Fruit fly (Drosophila melanogaster) whole organism, embryonic: Measurements from ENCODE around the gene CG13896.

Experiments
- CG10462 ChIP-seq: fragments of 200-800 bp; sonication (Bioruptor generic); optimal IDR thresholded peaks from 2 replicates; lab custom pipeline; 2016; ENCODE audit warnings: missing biosample characterization, missing genetic modification characterization
- CG13287 ChIP-seq: fragments of 200-800 bp; sonication (Bioruptor generic); IDR thresholded peaks from 2 replicates; pipeline ENCODE4 v1.3.6; 2022; ENCODE audit warnings: missing biosample characterization, missing genetic modification characterization; ENCODE audit not compliant: partially characterized antibody
- CG14441 ChIP-seq: fragments of 200-800 bp; sonication (Bioruptor generic); IDR thresholded peaks from 2 replicates; pipeline ENCODE4 v1.3.6; 2022; ENCODE audit warnings: missing biosample characterization, missing genetic modification characterization
- CG14710 ChIP-seq: fragments of 200-800 bp; sonication (Bioruptor generic); optimal IDR thresholded peaks from 3 replicates; lab custom pipeline; 2019; ENCODE audit warnings: missing biosample characterization, mild to moderate bottlenecking, missing genetic modification characterization, moderate library complexity
- CG14965 ChIP-seq: fragments of 200-800 bp; sonication (Bioruptor generic); optimal IDR thresholded peaks from 2 replicates; lab custom pipeline; 2016; ENCODE audit warnings: missing biosample characterization, missing genetic modification characterization, borderline replicate concordance
- CG15601 ChIP-seq: fragments of 200-800 bp; sonication (Bioruptor generic); optimal IDR thresholded peaks from 3 replicates; lab custom pipeline; 2019; ENCODE audit warnings: missing biosample characterization, mild to moderate bottlenecking, missing genetic modification characterization, moderate library complexity
- CG16813 ChIP-seq: fragments of 200-800 bp; sonication (Bioruptor generic); IDR thresholded peaks from 3 replicates; pipeline ENCODE4 v1.3.6; 2022; ENCODE audit warnings: missing biosample characterization, missing genetic modification characterization; ENCODE audit not compliant: partially characterized antibody
- CG17361 ChIP-seq: fragments of 200-800 bp; sonication (Bioruptor generic); IDR thresholded peaks from 3 replicates; pipeline ENCODE4 v1.3.6; 2022; ENCODE audit warnings: missing biosample characterization, missing genetic modification characterization
- CG17829 ChIP-seq: fragments of 200-800 bp; optimal IDR thresholded peaks from 2 replicates; lab custom pipeline; 2019; ENCODE audit warnings: missing biosample characterization, mild to moderate bottlenecking, missing genetic modification characterization, moderate library complexity
- CG18262 ChIP-seq: fragments of 200-800 bp; optimal IDR thresholded peaks from 3 replicates; lab custom pipeline; 2019; ENCODE audit warnings: missing biosample characterization, mild to moderate bottlenecking, missing genetic modification characterization, moderate library complexity
- CG33213 ChIP-seq: fragments of 200-800 bp; sonication (Bioruptor generic); optimal IDR thresholded peaks from 3 replicates; lab custom pipeline; 2016; ENCODE audit warnings: missing biosample characterization, missing genetic modification characterization
- CG34224 ChIP-seq: fragments of 200-800 bp; sonication (Bioruptor generic); IDR thresholded peaks from 3 replicates; pipeline ENCODE4 v1.3.6; 2022; ENCODE audit warnings: missing biosample characterization, missing genetic modification characterization; ENCODE audit not compliant: partially characterized antibody
- CG3847 ChIP-seq: fragments of 200-800 bp; sonication (Bioruptor generic); IDR thresholded peaks from 2 replicates; pipeline ENCODE4 v1.3.6; 2022; ENCODE audit warnings: missing biosample characterization, missing genetic modification characterization
- CG6683 ChIP-seq: fragments of 200-800 bp; sonication (Bioruptor generic); optimal IDR thresholded peaks from 2 replicates; lab custom pipeline; 2017; ENCODE audit warnings: missing biosample characterization, mild to moderate bottlenecking, missing genetic modification characterization, missing genetic modification reagents
- CG6791 ChIP-seq: fragments of 200-800 bp; sonication (Bioruptor generic); IDR thresholded peaks from 3 replicates; pipeline ENCODE4 v1.3.6; 2022; ENCODE audit warnings: missing biosample characterization, missing genetic modification characterization; ENCODE audit not compliant: partially characterized antibody
- CG8478 ChIP-seq: fragments of >200 bp; optimal IDR thresholded peaks from 2 replicates; lab custom pipeline; 2018
- CG9797 ChIP-seq: fragments of 200-800 bp; sonication (Bioruptor generic); optimal IDR thresholded peaks from 3 replicates; lab custom pipeline; 2018; ENCODE audit warnings: missing biosample characterization, mild to moderate bottlenecking, missing genetic modification characterization
- CHES-1-like ChIP-seq: fragments of 200-800 bp; sonication (Bioruptor generic); optimal IDR thresholded peaks from 2 replicates; lab custom pipeline; 2016; ENCODE audit warnings: missing biosample characterization, missing genetic modification characterization
- CTCF ChIP-seq: fragments of 200-800 bp; sonication (Bioruptor generic); optimal IDR thresholded peaks from 2 replicates; lab custom pipeline; 2017; ENCODE audit warnings: missing biosample characterization, mild to moderate bottlenecking, missing genetic modification characterization, moderate library complexity
- Dp ChIP-seq: fragments of 200-800 bp; sonication (Bioruptor generic); optimal IDR thresholded peaks from 2 replicates; lab custom pipeline; 2018; ENCODE audit warnings: missing biosample characterization, mild to moderate bottlenecking, missing genetic modification characterization, moderate library complexity
- E2f2 ChIP-seq: fragments of 200-800 bp; sonication (Bioruptor generic); IDR thresholded peaks from 2 replicates; pipeline ENCODE4 v1.3.6; 2022; ENCODE audit warnings: missing biosample characterization, missing genetic modification characterization
- Hr3 ChIP-seq: fragments of 200-800 bp; sonication (Bioruptor generic); optimal IDR thresholded peaks from 3 replicates; lab custom pipeline; 2016; ENCODE audit warnings: missing biosample characterization, missing genetic modification characterization
- Lhr ChIP-seq: fragments of 200-800 bp; sonication (Bioruptor generic); optimal IDR thresholded peaks from 3 replicates; lab custom pipeline; 2017; ENCODE audit warnings: mild to moderate bottlenecking, missing biosample characterization, missing genetic modification reagents, missing genetic modification characterization
- MBD-R2 ChIP-seq: fragments of 200-800 bp; sonication (Bioruptor generic); IDR thresholded peaks from 2 replicates; pipeline ENCODE4 v1.3.6; 2022; ENCODE audit warnings: missing biosample characterization, missing genetic modification characterization
- Myb ChIP-seq: fragments of 200-800 bp; sonication (Bioruptor generic); optimal IDR thresholded peaks from 2 replicates; lab custom pipeline; 2016; ENCODE audit warnings: missing biosample characterization, missing genetic modification characterization
- Oli ChIP-seq: fragments of 200-800 bp; sonication (Bioruptor generic); optimal IDR thresholded peaks from 2 replicates; lab custom pipeline; 2018; ENCODE audit warnings: missing biosample characterization, mild to moderate bottlenecking, missing genetic modification characterization, moderate library complexity
- Opbp ChIP-seq: fragments of 200-800 bp; sonication (Bioruptor generic); IDR thresholded peaks from 3 replicates; pipeline ENCODE4 v1.3.6; 2022; ENCODE audit warnings: missing biosample characterization, missing genetic modification characterization; ENCODE audit not compliant: partially characterized antibody
- Rfx ChIP-seq: fragments of 200-800 bp; sonication (Bioruptor generic); IDR thresholded peaks from 2 replicates; pipeline ENCODE4 v1.3.6; 2022; ENCODE audit warnings: missing biosample characterization, missing genetic modification characterization
- Sin3A ChIP-seq: fragments of >200 bp; optimal IDR thresholded peaks from 2 replicates; lab custom pipeline; 2018
- Sry-δ ChIP-seq: fragments of 200-800 bp; sonication (Bioruptor generic); optimal IDR thresholded peaks from 2 replicates; lab custom pipeline; 2016; ENCODE audit warnings: missing biosample characterization, missing genetic modification characterization
- YL-1 ChIP-seq: fragments of 200-800 bp; sonication (Bioruptor generic); optimal IDR thresholded peaks from 3 replicates; lab custom pipeline; 2017; ENCODE audit warnings: missing biosample characterization, mild to moderate bottlenecking, missing genetic modification characterization
- ato ChIP-seq: fragments of 200-800 bp; sonication (Bioruptor generic); IDR thresholded peaks from 2 replicates; pipeline ENCODE4 v1.3.6; 2022; ENCODE audit warnings: missing biosample characterization, missing genetic modification characterization; ENCODE audit not compliant: partially characterized antibody
- eve ChIP-seq, 2 experiments: fragments of >200 bp; optimal IDR thresholded peaks; 2 replicates each; lab custom pipeline; 2017; ENCODE audit warnings: missing biosample characterization in 2 of 2, missing genetic modification characterization in 2 of 2
- exex ChIP-seq: fragments of 200-800 bp; sonication (Bioruptor generic); optimal IDR thresholded peaks from 4 replicates; lab custom pipeline; 2018; ENCODE audit warnings: missing biosample characterization, mild to moderate bottlenecking, missing genetic modification characterization, moderate library complexity
- ftz-f1 ChIP-seq: fragments of 200-800 bp; sonication (Bioruptor generic); optimal IDR thresholded peaks from 2 replicates; lab custom pipeline; 2016; ENCODE audit warnings: missing biosample characterization, missing genetic modification characterization
- gfzf ChIP-seq: fragments of 200-800 bp; sonication (Bioruptor generic); optimal IDR thresholded peaks from 2 replicates; lab custom pipeline; 2016; ENCODE audit warnings: missing biosample characterization, mild to moderate bottlenecking, missing genetic modification characterization, moderate library complexity
- grau ChIP-seq: fragments of 200-800 bp; optimal IDR thresholded peaks from 3 replicates; lab custom pipeline; 2019; ENCODE audit warnings: missing biosample characterization, mild to moderate bottlenecking, missing genetic modification characterization, moderate library complexity
- gsb-n ChIP-seq: fragments of 200-800 bp; sonication (Bioruptor generic); optimal IDR thresholded peaks from 3 replicates; lab custom pipeline; 2018; ENCODE audit warnings: missing biosample characterization, mild to moderate bottlenecking, missing genetic modification characterization
- kah ChIP-seq: fragments of 200-800 bp; sonication (Bioruptor generic); optimal IDR thresholded peaks from 2 replicates; lab custom pipeline; 2018; ENCODE audit warnings: missing biosample characterization, mild to moderate bottlenecking, missing genetic modification characterization
- klu ChIP-seq: fragments of 200-800 bp; sonication (Bioruptor generic); IDR thresholded peaks from 2 replicates; pipeline ENCODE4 v1.3.6; 2022; ENCODE audit warnings: missing biosample characterization, missing genetic modification characterization
- lmd ChIP-seq: fragments of 200-800 bp; sonication (Bioruptor generic); IDR thresholded peaks from 2 replicates; pipeline ENCODE4 v1.3.6; 2022; ENCODE audit warnings: missing biosample characterization, missing genetic modification characterization
- lola ChIP-seq, 3 experiments: fragments of >200 bp in 2 of 3; fragments of 200-800 bp in 1 of 3; sonication (Bioruptor generic) in 1 of 3; optimal IDR thresholded peaks; 2 replicates each; lab custom pipeline; 2017 to 2019; ENCODE audit warnings: missing biosample characterization in 3 of 3, missing genetic modification characterization in 3 of 3, mild to moderate bottlenecking in 1 of 3, moderate library complexity in 1 of 3
- onecut ChIP-seq: fragments of 200-800 bp; sonication (Bioruptor generic); IDR thresholded peaks from 2 replicates; pipeline ENCODE4 v1.3.6; 2022; ENCODE audit warnings: missing biosample characterization, missing genetic modification characterization
- peb ChIP-seq: fragments of 200-800 bp; sonication (Bioruptor generic); IDR thresholded peaks from 2 replicates; pipeline ENCODE4 v1.3.6; 2022; ENCODE audit warnings: missing biosample characterization, missing genetic modification characterization
- pzg ChIP-seq: fragments of 200-800 bp; sonication (Bioruptor generic); optimal IDR thresholded peaks from 3 replicates; lab custom pipeline; 2018; ENCODE audit warnings: missing biosample characterization, mild to moderate bottlenecking, missing genetic modification characterization, moderate library complexity
- row ChIP-seq: fragments of 200-800 bp; sonication (Bioruptor generic); IDR thresholded peaks from 3 replicates; pipeline ENCODE4 v1.3.6; 2022; ENCODE audit warnings: missing biosample characterization, missing genetic modification characterization
- scrt ChIP-seq: fragments of 200-800 bp; sonication (Bioruptor generic); optimal IDR thresholded peaks from 2 replicates; lab custom pipeline; 2018; ENCODE audit warnings: missing biosample characterization, mild to moderate bottlenecking, missing genetic modification characterization, moderate library complexity
- sens ChIP-seq: fragments of 200-800 bp; sonication (Bioruptor generic); peaks from one replicate; lab custom pipeline; 2016; ENCODE audit warnings: missing biosample characterization, missing genetic modification characterization
- sisA ChIP-seq: fragments of 200-800 bp; sonication (Bioruptor generic); IDR thresholded peaks from 2 replicates; pipeline ENCODE4 v1.3.6; 2022; ENCODE audit warnings: missing biosample characterization, missing genetic modification characterization
- tap ChIP-seq: fragments of 200-800 bp; optimal IDR thresholded peaks from 3 replicates; lab custom pipeline; 2019; ENCODE audit warnings: missing biosample characterization, mild to moderate bottlenecking, missing genetic modification characterization, moderate library complexity
- trem ChIP-seq: fragments of 200-800 bp; optimal IDR thresholded peaks from 3 replicates; lab custom pipeline; 2019; ENCODE audit warnings: missing biosample characterization, mild to moderate bottlenecking, missing genetic modification characterization, moderate library complexity

The CG13896 gene

DNA sequence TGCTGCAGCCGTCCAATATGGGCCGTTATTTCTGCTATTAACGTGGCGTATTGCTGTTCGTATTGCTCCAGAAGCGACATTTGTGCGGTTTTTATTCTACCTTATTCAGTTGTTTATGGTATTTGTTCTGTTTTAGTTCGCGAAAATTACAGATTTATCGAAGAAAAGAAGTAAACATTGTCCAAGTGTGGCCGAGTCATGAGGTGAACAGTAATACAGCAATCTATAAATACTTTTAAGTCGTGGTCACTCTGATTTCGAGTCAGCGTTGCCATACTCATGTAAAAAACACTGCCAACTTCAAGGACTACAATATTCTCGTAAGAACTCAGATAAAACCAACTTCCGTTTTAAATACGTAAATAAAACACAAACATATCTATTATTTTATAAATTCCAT lies 19.0 kb downstream of the CG13896 start, which contains the start of gene Vti1a (continued):
- peak; percentile 83 for TF ChIP-seq Myb (GFP tag; lab: Kevin White, UChicago)
- peak; percentile 86 for TF ChIP-seq pzg (GFP tag; lab: Kevin White, UChicago)
- peak; percentile 82 for TF ChIP-seq MBD-R2 (GFP tag; lab: Robert Waterston, UW)
- TF ChIP-seq lmd = no peak
- TF ChIP-seq sens (GFP tag; lab: Kevin White, UChicago) = no peak
- peak; percentile 38; the same call in 1 of the 3 replicates for TF ChIP-seq Opbp (GFP tag; lab: Robert Waterston, UW)
- peak; percentile 36; the same call in 1 of the 3 replicates for TF ChIP-seq row (GFP tag; lab: Robert Waterston, UW)
- peak; percentile 57 for TF ChIP-seq Dp (GFP tag; lab: Kevin White, UChicago)
- TF ChIP-seq sisA (GFP tag; lab: Robert Waterston, UW) = no peak
- peak; percentile 2 for TF ChIP-seq CG18262 (tag; lab: Kevin White, UChicago)
- no peak for TF ChIP-seq CG10462
- no peak for TF ChIP-seq peb (GFP tag; lab: Robert Waterston, UW)
- no peak for TF ChIP-seq kah (GFP tag; lab: Kevin White, UChicago)
- TF ChIP-seq lola (GFP tag; optimal IDR thresholded peaks at IDR 0.05; lab: Kevin White, UChicago) = peak in 1 of 3 experiments; percentile 0
- peak; percentile 6 for TF ChIP-seq Sry-δ (GFP tag; lab: Kevin White, UChicago)
- TF ChIP-seq CG8478 (lab: Kevin White, UChicago) = no peak
- TF ChIP-seq trem (tag; lab: Kevin White, UChicago) = peak; percentile 96
- peak; percentile 79 for TF ChIP-seq CG9797
- peak; percentile 3 for TF ChIP-seq Sin3A (lab: Kevin White, UChicago)
- no peak for TF ChIP-seq gsb-n (tag; lab: Kevin White, UChicago)
- no peak for TF ChIP-seq CG14441
- TF ChIP-seq CG17361 (GFP tag; lab: Robert Waterston, UW) = 0 out of 3 replicates have a peak, but pooled peaks have one; percentile 33
- TF ChIP-seq CG6791 (GFP tag; lab: Robert Waterston, UW) = peak; percentile 55; the same call in 2 of the 3 replicates
- peak; percentile 46; the same call in 1 of the 2 replicates for TF ChIP-seq E2f2 (GFP tag; lab: Robert Waterston, UW)
- peak; percentile 71 for TF ChIP-seq YL-1
- TF ChIP-seq Rfx (GFP tag; lab: Robert Waterston, UW) = 0 out of 2 replicates have a peak, but pooled peaks have one; percentile 6
- TF ChIP-seq CG16813 (GFP tag; lab: Robert Waterston, UW) = 0 out of 3 replicates have a peak, but pooled peaks have one; percentile 31
- peak; percentile 44 for TF ChIP-seq CG15601 (tag; lab: Kevin White, UChicago)
- peak; percentile 90 for TF ChIP-seq gfzf (GFP tag; lab: Kevin White, UChicago)
- TF ChIP-seq Lhr (GFP tag; lab: Kevin White, UChicago) = peak; percentile 85
- TF ChIP-seq exex (tag; lab: Kevin White, UChicago) = no peak
- TF ChIP-seq ato (GFP tag; lab: Robert Waterston, UW) = 0 out of 2 replicates have a peak, but pooled peaks have one; percentile 11
- TF ChIP-seq eve (GFP tag; optimal IDR thresholded peaks at IDR 0.05; lab: Kevin White, UChicago) = no peak
- peak; percentile 31; the same call in 1 of the 2 replicates for TF ChIP-seq onecut (GFP tag; lab: Robert Waterston, UW)
- peak; percentile 1 for TF ChIP-seq tap (tag; lab: Kevin White, UChicago)
- TF ChIP-seq CG33213 (GFP tag; lab: Kevin White, UChicago) = peak; percentile 46
- TF ChIP-seq klu (GFP tag; lab: Robert Waterston, UW) = no peak
- peak; percentile 71 for TF ChIP-seq CG13287
- peak; percentile 62 for TF ChIP-seq CG34224 (GFP tag; lab: Robert Waterston, UW)
- no peak for TF ChIP-seq Hr3 (GFP tag; lab: Kevin White, UChicago)
- peak; percentile 42 for TF ChIP-seq CTCF
- TF ChIP-seq CG17829 (tag; lab: Kevin White, UChicago) = peak; percentile 34
- peak; percentile 49; the same call in 1 of the 2 replicates for TF ChIP-seq CG3847 (GFP tag; lab: Robert Waterston, UW)
- TF ChIP-seq CHES-1-like (GFP tag; lab: Kevin White, UChicago) = peak; percentile 7
- peak; percentile 71 for TF ChIP-seq CG14710
- TF ChIP-seq CG14965 = no peak
- no peak for TF ChIP-seq CG6683
- peak; percentile 2 for TF ChIP-seq grau
- TF ChIP-seq ftz-f1 (GFP tag; lab: Kevin White, UChicago) = peak; percentile 82
- peak; percentile 12 for TF ChIP-seq scrt (GFP tag; lab: Kevin White, UChicago)
- no peak for TF ChIP-seq Oli (tag; lab: Kevin White, UChicago)
